Worm (Caenorhabditis elegans): ENCODE data around the gene F52D2.12.

F52D2.12 gene

DNA sequence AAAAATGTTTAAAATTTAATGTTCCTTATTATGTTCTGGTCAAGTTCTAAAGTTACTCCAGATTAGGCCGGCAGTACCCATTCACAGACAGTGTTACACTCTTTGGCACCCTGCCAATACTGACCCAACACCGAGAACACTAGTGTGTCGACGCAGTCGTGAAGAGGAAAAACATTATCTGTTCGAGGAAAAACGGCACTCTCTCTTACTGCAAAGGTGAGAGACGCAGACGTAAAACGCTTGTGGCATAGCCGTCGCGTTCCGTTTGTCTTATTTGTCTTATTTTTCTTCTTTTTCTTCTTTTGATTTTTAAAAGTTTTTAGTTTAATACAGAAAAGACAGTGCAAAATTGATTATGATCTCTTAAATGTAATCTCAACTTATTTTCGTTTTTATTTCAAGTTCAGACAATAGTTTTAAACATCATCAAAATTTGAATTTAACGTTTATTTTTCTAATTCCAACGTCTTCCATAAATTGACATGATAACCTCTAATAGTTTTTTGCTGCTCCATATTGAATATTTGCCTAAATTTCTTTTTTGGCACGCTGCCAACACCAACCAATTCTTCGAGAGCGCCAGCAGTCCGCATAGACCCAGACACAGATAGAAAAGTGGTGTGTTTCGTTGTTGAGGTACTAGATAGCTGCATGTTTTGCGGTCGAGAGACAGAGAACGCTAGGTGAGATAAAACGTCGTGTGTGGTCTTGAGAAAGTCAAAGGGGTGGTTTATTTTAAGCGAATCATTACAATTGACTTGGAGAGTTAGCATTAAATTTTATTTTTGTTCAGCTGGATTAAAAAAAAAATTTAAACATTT lies 16.7 kb upstream of the F52D2.12 start:
- TF ChIP-seq hmg-11 (tag; optimal IDR thresholded peaks at IDR 0.05) (peak; percentile 51), nhr-67 (tag; optimal IDR thresholded peaks at IDR 0.05) (no peak), elt-2 (tag; optimal IDR thresholded peaks at IDR 0.05) (peak; percentile 51), zag-1 (tag; optimal IDR thresholded peaks at IDR 0.05) (no peak), nhr-43 (tag; optimal IDR thresholded peaks at IDR 0.05; ENCODE audit: poor library complexity, severe bottlenecking) (no peak), jun-1 (tag; optimal IDR thresholded peaks at IDR 0.05) (peak; percentile 9), nfya-1 (tag; optimal IDR thresholded peaks at IDR 0.05; ENCODE audit: insufficient read depth) (peak; percentile 36), lin-15B (tag; optimal IDR thresholded peaks at IDR 0.05) (peak; percentile 13), pha-4 (tag; optimal IDR thresholded peaks at IDR 0.05) (peak; percentile 12), nhr-23 (tag; optimal IDR thresholded peaks at IDR 0.05) (peak; percentile 15), egl-27 (tag; optimal IDR thresholded peaks at IDR 0.05) (no peak)

DNA sequence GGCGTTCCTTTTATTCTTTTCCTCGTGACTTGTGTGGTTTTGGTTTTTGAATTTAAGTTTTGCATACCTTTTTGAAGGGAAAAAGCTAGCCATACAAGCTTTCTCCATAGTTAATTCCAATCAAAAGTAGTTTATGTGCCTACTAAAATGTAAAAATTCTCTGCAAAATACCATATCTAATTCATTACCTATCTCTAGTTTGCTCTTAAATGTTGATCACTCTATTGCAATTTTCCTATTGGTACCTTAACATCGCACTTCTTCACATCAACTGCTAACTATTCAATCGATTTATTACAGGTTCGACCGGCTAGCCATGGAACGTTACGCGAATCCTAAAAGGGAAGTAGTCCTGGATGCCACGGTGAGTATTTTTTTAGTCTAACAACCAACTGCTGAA lies 15.5 kb upstream of the F52D2.12 start, which contains the start of gene F52D2.7:
TSS of gene F52D2.7 (plus strand) at position 301 of the 400 bp plus-strand sequence.
- no peak for TF ChIP-seq nhr-25 (tag; optimal IDR thresholded peaks at IDR 0.05)
- no peak for TF ChIP-seq R02D3.7 (tag; optimal IDR thresholded peaks at IDR 0.05)
- no peak for TF ChIP-seq ztf-11 (tag; optimal IDR thresholded peaks at IDR 0.05)
- TF ChIP-seq nhr-43 (tag; optimal IDR thresholded peaks at IDR 0.05; ENCODE audit: poor library complexity, severe bottlenecking), result no peak
- TF ChIP-seq nhr-11 (tag; optimal IDR thresholded peaks at IDR 0.05), result no peak
- no peak for TF ChIP-seq zag-1 (tag; optimal IDR thresholded peaks at IDR 0.05)
- TF ChIP-seq ceh-28 (tag; optimal IDR thresholded peaks at IDR 0.05), result no peak
- TF ChIP-seq ceh-82 (tag; optimal IDR thresholded peaks at IDR 0.05), result no peak
- TF ChIP-seq hmg-11 (tag; optimal IDR thresholded peaks at IDR 0.05), result no peak
- TF ChIP-seq mml-1 (tag; optimal IDR thresholded peaks at IDR 0.05), result no peak
- TF ChIP-seq lin-39 (tag; optimal IDR thresholded peaks at IDR 0.05), result no peak
- no peak for TF ChIP-seq tbx-2 (tag; optimal IDR thresholded peaks at IDR 0.05)
- TF ChIP-seq fkh-2 (tag; optimal IDR thresholded peaks at IDR 0.05), result no peak
- TF ChIP-seq skn-1 (tag; optimal IDR thresholded peaks at IDR 0.05), result no peak
- no peak for TF ChIP-seq unc-39 (tag; optimal IDR thresholded peaks at IDR 0.05)
- TF ChIP-seq elt-1 (tag; optimal IDR thresholded peaks at IDR 0.05), result no peak
- no peak for TF ChIP-seq eor-1 (tag; optimal IDR thresholded peaks at IDR 0.05)
- no peak for TF ChIP-seq egl-27 (tag; optimal IDR thresholded peaks at IDR 0.05)
- TF ChIP-seq elt-2 (tag; optimal IDR thresholded peaks at IDR 0.05), result no peak

DNA sequence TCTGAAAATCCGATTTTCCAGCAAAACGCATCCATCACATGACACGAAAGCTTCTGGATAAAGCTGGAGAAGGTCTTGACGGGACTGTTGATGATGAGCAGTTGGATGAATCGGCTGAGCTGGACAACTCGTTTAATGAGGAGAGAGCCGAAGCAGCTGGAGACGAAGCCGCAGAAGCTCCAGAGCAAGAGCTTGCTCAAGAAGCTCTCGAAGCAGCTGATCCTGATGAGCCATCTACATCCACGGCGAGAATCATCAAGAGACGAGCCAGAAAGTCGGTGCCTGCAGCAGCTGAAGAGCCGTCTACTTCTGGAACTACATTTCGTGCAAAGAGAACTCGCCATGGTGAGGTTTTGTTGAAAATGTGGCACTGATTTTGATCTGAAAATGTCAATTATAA lies 13.4 kb upstream of the F52D2.12 start:
- TF ChIP-seq nhr-76 (tag; optimal IDR thresholded peaks at IDR 0.05) (no peak), jun-1 (tag; optimal IDR thresholded peaks at IDR 0.05) (no peak), ceh-9 (tag; optimal IDR thresholded peaks at IDR 0.05) (no peak), hmg-11 (tag; optimal IDR thresholded peaks at IDR 0.05) (no peak), nhr-25 (tag; optimal IDR thresholded peaks at IDR 0.05) (no peak), nhr-43 (tag; optimal IDR thresholded peaks at IDR 0.05; ENCODE audit: poor library complexity, severe bottlenecking) (no peak), nfya-1 (tag; optimal IDR thresholded peaks at IDR 0.05; ENCODE audit: insufficient read depth) (no peak), daf-12 (tag; optimal IDR thresholded peaks at IDR 0.05) (no peak), nhr-12 (tag; optimal IDR thresholded peaks at IDR 0.05) (no peak), pqm-1 (tag; optimal IDR thresholded peaks at IDR 0.05) (no peak), ceh-82 (tag; optimal IDR thresholded peaks at IDR 0.05) (no peak), mdl-1 (tag; optimal IDR thresholded peaks at IDR 0.05) (no peak), sea-2 (GFP tag; optimal IDR thresholded peaks at IDR 0.05) (no peak), tbx-2 (tag; optimal IDR thresholded peaks at IDR 0.05) (no peak), egl-27 (tag; optimal IDR thresholded peaks at IDR 0.05) (no peak), ceh-16 (tag; optimal IDR thresholded peaks at IDR 0.05) (no peak), R02D3.7 (tag; optimal IDR thresholded peaks at IDR 0.05) (no peak), zag-1 (tag; optimal IDR thresholded peaks at IDR 0.05) (no peak), unc-39 (tag; optimal IDR thresholded peaks at IDR 0.05) (no peak)

DNA sequence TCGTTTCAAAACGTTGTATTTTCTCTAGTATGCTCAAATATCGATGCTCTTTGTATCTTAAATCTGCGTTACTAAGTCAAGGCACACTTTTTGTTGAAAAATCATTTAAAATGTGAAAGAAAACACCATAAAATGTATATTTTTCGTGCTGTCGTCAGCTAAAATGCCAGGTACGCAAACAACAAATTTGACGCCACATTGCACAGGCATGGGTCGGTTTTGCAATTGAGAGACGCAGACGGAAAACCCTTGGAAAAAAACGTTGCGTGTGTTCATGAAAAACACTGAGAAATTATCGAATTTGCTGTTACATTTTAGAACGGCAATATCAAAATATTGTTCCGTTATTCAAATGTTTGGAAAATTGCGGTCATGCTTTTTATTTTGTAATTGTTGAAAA lies 13.0 kb upstream of the F52D2.12 start:
- TF ChIP-seq egl-27 (tag; optimal IDR thresholded peaks at IDR 0.05), result no peak
- TF ChIP-seq mml-1 (tag; optimal IDR thresholded peaks at IDR 0.05), result no peak
- TF ChIP-seq snpc-4 (tag; optimal IDR thresholded peaks at IDR 0.05), result no peak
- TF ChIP-seq hmg-11 (tag; optimal IDR thresholded peaks at IDR 0.05), result peak; percentile 97
- TF ChIP-seq ZK546.5 (tag; optimal IDR thresholded peaks at IDR 0.05), result no peak
- TF ChIP-seq eor-1 (tag; optimal IDR thresholded peaks at IDR 0.05), result no peak
- TF ChIP-seq sea-2 (GFP tag; optimal IDR thresholded peaks at IDR 0.05), result no peak
- no peak for TF ChIP-seq unc-62 (GFP tag; optimal IDR thresholded peaks at IDR 0.05)
- TF ChIP-seq nhr-23 (tag; optimal IDR thresholded peaks at IDR 0.05), result peak; percentile 42
- peak; percentile 26 for TF ChIP-seq lin-15B (tag; optimal IDR thresholded peaks at IDR 0.05)
- no peak for TF ChIP-seq ceh-82 (tag; optimal IDR thresholded peaks at IDR 0.05)
- peak; percentile 67 for TF ChIP-seq pha-4 (tag; optimal IDR thresholded peaks at IDR 0.05)
- TF ChIP-seq nhr-77 (tag; optimal IDR thresholded peaks at IDR 0.05), result no peak
- no peak for TF ChIP-seq daf-12 (tag; optimal IDR thresholded peaks at IDR 0.05)
- TF ChIP-seq nhr-11 (tag; optimal IDR thresholded peaks at IDR 0.05), result no peak
- peak; percentile 22 for TF ChIP-seq elt-2 (tag; optimal IDR thresholded peaks at IDR 0.05)
- TF ChIP-seq ama-1 (optimal IDR thresholded peaks at IDR 0.05), result no peak
- peak; percentile 21 for TF ChIP-seq lin-39 (tag; optimal IDR thresholded peaks at IDR 0.05)
- TF ChIP-seq nhr-12 (tag; optimal IDR thresholded peaks at IDR 0.05), result no peak
- no peak for TF ChIP-seq nhr-25 (tag; optimal IDR thresholded peaks at IDR 0.05)
- no peak for TF ChIP-seq unc-39 (tag; optimal IDR thresholded peaks at IDR 0.05)
- peak; percentile 21 for TF ChIP-seq nhr-43 (tag; optimal IDR thresholded peaks at IDR 0.05; ENCODE audit: poor library complexity, severe bottlenecking)
- TF ChIP-seq ceh-28 (tag; optimal IDR thresholded peaks at IDR 0.05), result peak; percentile 45
- no peak for TF ChIP-seq ceh-16 (tag; optimal IDR thresholded peaks at IDR 0.05)
- TF ChIP-seq tbx-2 (tag; optimal IDR thresholded peaks at IDR 0.05), result no peak
- peak; percentile 41 for TF ChIP-seq skn-1 (tag; optimal IDR thresholded peaks at IDR 0.05)
- no peak for TF ChIP-seq aly-2 (tag; optimal IDR thresholded peaks at IDR 0.05)
- TF ChIP-seq ztf-4 (tag; optimal IDR thresholded peaks at IDR 0.05), result no peak
- TF ChIP-seq lsy-12 (tag; optimal IDR thresholded peaks at IDR 0.05), result no peak
- no peak for TF ChIP-seq zag-1 (tag; optimal IDR thresholded peaks at IDR 0.05)
- TF ChIP-seq nfya-1 (tag; optimal IDR thresholded peaks at IDR 0.05; ENCODE audit: insufficient read depth), result peak; percentile 65
